Worm (Caenorhabditis elegans): Measurements from ENCODE around the gene ulp-4.

DNA sequence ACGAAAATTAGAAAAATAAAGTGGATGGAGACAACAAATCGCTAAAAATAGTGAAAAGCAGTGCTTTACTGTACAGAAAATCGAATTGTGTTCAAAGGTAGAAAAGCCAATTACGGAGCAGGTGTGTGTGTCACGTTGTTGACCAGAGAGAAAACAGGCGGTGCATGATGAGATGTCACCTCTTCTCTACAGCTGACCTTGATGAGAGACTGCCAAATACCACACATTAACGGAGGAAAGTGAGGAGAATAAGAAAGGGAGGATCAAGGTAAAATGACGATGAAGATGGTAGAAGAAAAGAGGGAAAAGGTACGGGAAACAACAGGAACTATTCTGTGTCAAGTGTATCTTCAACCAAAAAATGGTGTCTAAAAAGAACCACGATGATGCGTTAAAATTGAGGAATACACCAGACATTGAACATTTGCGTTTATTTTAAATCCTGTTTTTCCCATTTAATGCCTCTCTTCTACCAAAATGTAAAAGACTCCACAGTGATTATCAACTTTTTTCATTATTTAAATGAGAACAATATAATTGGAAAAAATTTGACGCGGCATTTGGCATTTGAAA lies 30.5 kb upstream of the ulp-4 start:
- no peak for TF ChIP-seq ama-1 (optimal IDR thresholded peaks at IDR 0.05)
- TF ChIP-seq zag-1 (tag; optimal IDR thresholded peaks at IDR 0.05) = no peak
